Worm (Caenorhabditis elegans) whole organism, young adult: ENCODE results near the gene unc-42.

Experiments used
- T07F8.4 ChIP-seq: sonication (generic microtip); optimal IDR thresholded peaks from 2 replicates; lab custom pipeline; 2016; ENCODE audit warnings: mild to moderate bottlenecking, missing genetic modification characterization, moderate library complexity, missing compliant biosample characterization
- ZK185.1 ChIP-seq: sonication (generic microtip); optimal IDR thresholded peaks from 2 replicates; lab custom pipeline; 2016; ENCODE audit warnings: mild to moderate bottlenecking, missing genetic modification characterization, missing compliant biosample characterization; ENCODE audit not compliant: poor library complexity, severe bottlenecking
- ama-1 ChIP-seq, 3 experiments: fragments of 150-350 bp in 1 of 3; sonication (generic microtip) in 2 of 3; optimal IDR thresholded peaks; 2 replicates each; lab custom pipeline; 2014 to 2018; ENCODE audit warnings: missing biosample characterization in 2 of 3, missing genetic modification characterization in 2 of 3, missing genetic modification reagents in 2 of 3
- attf-6 ChIP-seq: fragments of 200-800 bp; sonication (Bioruptor generic); IDR thresholded peaks from 2 replicates; pipeline ENCODE4 v1.3.6; 2022; ENCODE audit warnings: missing genetic modification reagents, missing genetic modification characterization, missing compliant biosample characterization
- ceh-79 ChIP-seq: sonication (generic microtip); optimal IDR thresholded peaks from 2 replicates; lab custom pipeline; 2017; ENCODE audit warnings: mild to moderate bottlenecking, missing genetic modification characterization, missing compliant biosample characterization
- ets-4 ChIP-seq: fragments of 200-800 bp; sonication (Bioruptor generic); optimal IDR thresholded peaks from 2 replicates; lab custom pipeline; 2018; ENCODE audit warnings: mild to moderate bottlenecking, missing genetic modification characterization, missing compliant biosample characterization
- lin-54 ChIP-seq: fragments of 200-800 bp; sonication (Bioruptor generic); optimal IDR thresholded peaks from 2 replicates; lab custom pipeline; 2018; ENCODE audit warnings: mild to moderate bottlenecking, missing genetic modification characterization, missing compliant biosample characterization
- madf-8 ChIP-seq: fragments of 200-800 bp; sonication (Bioruptor generic); conservative IDR thresholded peaks from 2 replicates; pipeline ENCODE4 v1.3.6; 2022; ENCODE audit warnings: missing genetic modification reagents, missing genetic modification characterization, missing compliant biosample characterization
- nfya-1 ChIP-seq: sonication (generic microtip); optimal IDR thresholded peaks from 2 replicates; lab custom pipeline; 2017; ENCODE audit warnings: antibody characterized with exemption, missing compliant biosample characterization, missing genetic modification characterization, borderline replicate concordance; ENCODE audit not compliant: insufficient read depth
- sea-2 ChIP-seq: fragments of 200-800 bp; sonication (Bioruptor generic); IDR thresholded peaks from 2 replicates; pipeline ENCODE4 v1.3.6; 2022; ENCODE audit warnings: missing genetic modification characterization, missing compliant biosample characterization
- snpc-1.1 ChIP-seq: sonication (generic microtip); optimal IDR thresholded peaks from 2 replicates; lab custom pipeline; 2017; ENCODE audit warnings: missing genetic modification characterization, mild to moderate bottlenecking, missing compliant biosample characterization, antibody characterized with exemption, moderate library complexity, missing genotype, missing genetic modification reagents; ENCODE audit not compliant: insufficient read depth
- snpc-4 ChIP-seq, 5 experiments: fragments of 150-350 bp in 1 of 5; sonication (generic microtip) in 4 of 5; optimal IDR thresholded peaks; 2 replicates each; lab custom pipeline; 2014 to 2018; ENCODE audit warnings: missing genetic modification characterization in 5 of 5, missing biosample characterization in 3 of 5, antibody characterized with exemption in 2 of 5, mild to moderate bottlenecking in 2 of 5, missing compliant biosample characterization in 2 of 5, missing genotype in 2 of 5, moderate library complexity in 2 of 5, missing genetic modification reagents in 1 of 5

DNA sequence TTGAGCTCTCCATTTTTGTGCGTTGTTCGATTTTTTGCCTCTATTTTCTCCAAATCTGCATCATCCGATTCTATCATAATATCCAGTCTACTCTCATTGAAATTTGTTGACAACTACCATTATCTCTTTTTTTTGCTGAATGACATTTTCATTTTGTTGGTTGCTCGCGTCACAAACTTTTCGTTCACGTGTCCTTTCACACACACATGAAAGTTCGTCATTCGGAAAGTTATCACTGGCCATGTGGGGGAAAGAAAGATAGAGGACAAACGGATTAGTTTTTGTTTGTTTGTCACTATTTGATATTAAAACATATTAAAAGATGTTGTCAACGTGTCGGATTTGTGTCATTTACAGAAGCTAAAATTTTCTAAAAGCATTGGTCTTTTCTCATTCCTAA, 25.8 kb upstream of the unc-42 start:
- no peak for TF ChIP-seq ets-4
- TF ChIP-seq ZK185.1 (tag; lab: Kevin White, UChicago) = no peak
- TF ChIP-seq T07F8.4 (tag; lab: Kevin White, UChicago) = no peak
- TF ChIP-seq snpc-1.1 = no peak
- no peak for TF ChIP-seq ama-1 (optimal IDR thresholded peaks at IDR 0.05; lab: Kevin White, UChicago)
- TF ChIP-seq ama-1 (GFP tag; optimal IDR thresholded peaks at IDR 0.05; lab: Kevin White, UChicago) = no peak
- TF ChIP-seq madf-8 (GFP tag; lab: Robert Waterston, UW) = no peak
- no peak for TF ChIP-seq nfya-1 (tag; lab: Kevin White, UChicago)
- TF ChIP-seq attf-6 = no peak
- TF ChIP-seq sea-2 (GFP tag; lab: Robert Waterston, UW) = no peak
- TF ChIP-seq ceh-79 (tag; lab: Kevin White, UChicago) = no peak
- no peak for TF ChIP-seq snpc-4 (GFP tag; optimal IDR thresholded peaks at IDR 0.05; lab: Kevin White, UChicago)
- no peak for TF ChIP-seq snpc-4 (tag; optimal IDR thresholded peaks at IDR 0.05; lab: Kevin White, UChicago)
- TF ChIP-seq lin-54 = no peak
